Worm (Caenorhabditis elegans) whole organism, L4 larva: ENCODE measurements around the gene F02C9.1.

Source experiments
- D1046.2 ChIP-seq: fragments of 200-800 bp; sonication (Bioruptor generic); IDR thresholded peaks from 2 replicates; pipeline ENCODE4 v1.3.6; 2022; ENCODE audit warnings: missing genetic modification characterization, missing compliant biosample characterization
- F26F4.8 ChIP-seq: fragments of 200-800 bp; sonication (Bioruptor generic); conservative IDR thresholded peaks from 2 replicates; pipeline ENCODE4 v1.3.6; 2022; ENCODE audit warnings: missing genetic modification characterization, missing compliant biosample characterization
- F37D6.2 ChIP-seq: sonication (generic microtip); optimal IDR thresholded peaks from 2 replicates; lab custom pipeline; 2016; ENCODE audit warnings: mild to moderate bottlenecking, missing genetic modification characterization, missing compliant biosample characterization
- T20F7.1 ChIP-seq: fragments of 200-800 bp; sonication (Bioruptor generic); optimal IDR thresholded peaks from 2 replicates; lab custom pipeline; 2018; ENCODE audit warnings: mild to moderate bottlenecking, missing genetic modification characterization, missing compliant biosample characterization
- Y48G9A.11 ChIP-seq: fragments of 200-800 bp; sonication (Bioruptor generic); IDR thresholded peaks from 2 replicates; pipeline ENCODE4 v1.3.6; 2022; ENCODE audit warnings: missing genetic modification reagents, missing genetic modification characterization, missing compliant biosample characterization
- Y5F2A.4 ChIP-seq: fragments of 200-800 bp; sonication (Bioruptor generic); optimal IDR thresholded peaks from 2 replicates; lab custom pipeline; 2018; ENCODE audit warnings: mild to moderate bottlenecking, missing genetic modification characterization, missing compliant biosample characterization
- ZK546.5 ChIP-seq, 2 experiments: sonication (generic microtip); optimal IDR thresholded peaks; 2 replicates each; lab custom pipeline; 2017; ENCODE audit warnings: missing biosample characterization in 2 of 2, missing genetic modification characterization in 2 of 2
- aha-1 ChIP-seq: fragments of 150-350 bp; peaks from one replicate; lab custom pipeline; 2014; ENCODE audit warnings: missing biosample characterization, missing genetic modification characterization
- ama-1 ChIP-seq: fragments of 150-350 bp; optimal IDR thresholded peaks from 2 replicates; lab custom pipeline; 2014; ENCODE audit warnings: inconsistent platforms, mixed read lengths
- ceh-32 ChIP-seq: sonication (generic microtip); optimal IDR thresholded peaks from 2 replicates; lab custom pipeline; 2016; ENCODE audit warnings: mild to moderate bottlenecking, missing genetic modification characterization, missing compliant biosample characterization; ENCODE audit not compliant: poor library complexity
- ceh-44 ChIP-seq: fragments of 200-800 bp; sonication (Bioruptor generic); IDR thresholded peaks from 2 replicates; pipeline ENCODE4 v1.3.6; 2022; ENCODE audit warnings: missing genetic modification reagents, missing genetic modification characterization, missing compliant biosample characterization
- ceh-62 ChIP-seq: sonication (generic microtip); optimal IDR thresholded peaks from 2 replicates; lab custom pipeline; 2017; ENCODE audit warnings: missing biosample characterization, missing genetic modification characterization
- cey-2 ChIP-seq: sonication (generic microtip); optimal IDR thresholded peaks from 3 replicates; lab custom pipeline; 2017; ENCODE audit warnings: missing genetic modification characterization, mild to moderate bottlenecking, missing compliant biosample characterization, antibody characterized with exemption, borderline replicate concordance; ENCODE audit not compliant: insufficient read depth
- dmd-6 ChIP-seq: fragments of 200-800 bp; sonication (Bioruptor generic); IDR thresholded peaks from 2 replicates; pipeline ENCODE4 v1.3.6; 2022; ENCODE audit warnings: missing genetic modification reagents, missing genetic modification characterization, missing compliant biosample characterization
- dpl-1 ChIP-seq: fragments of 150-350 bp; optimal IDR thresholded peaks from 2 replicates; lab custom pipeline; 2014; ENCODE audit warnings: missing biosample characterization, missing genetic modification reagents, missing genetic modification characterization
- fkh-10 ChIP-seq: fragments of 150-350 bp; optimal IDR thresholded peaks from 2 replicates; lab custom pipeline; 2014; ENCODE audit warnings: missing biosample characterization, missing genetic modification reagents, missing genetic modification characterization
- jun-1 ChIP-seq: fragments of 150-350 bp; optimal IDR thresholded peaks from 2 replicates; lab custom pipeline; 2014; ENCODE audit warnings: missing biosample characterization, missing genetic modification reagents, missing genetic modification characterization
- lin-13 ChIP-seq: fragments of 150-350 bp; optimal IDR thresholded peaks from 2 replicates; lab custom pipeline; 2014; ENCODE audit warnings: missing biosample characterization, missing genetic modification reagents, missing genetic modification characterization
- lin-15B ChIP-seq: fragments of 150-350 bp; sonication (generic microtip); optimal IDR thresholded peaks from 3 replicates; lab custom pipeline; 2014; ENCODE audit warnings: missing biosample characterization, missing genetic modification characterization
- lin-38 ChIP-seq: fragments of 200-800 bp; sonication (Bioruptor generic); IDR thresholded peaks from 2 replicates; pipeline ENCODE4 v1.3.6; 2022; ENCODE audit warnings: missing genetic modification reagents, missing genetic modification characterization, missing compliant biosample characterization
- lin-39 ChIP-seq: fragments of 150-350 bp; optimal IDR thresholded peaks from 2 replicates; lab custom pipeline; 2014; ENCODE audit warnings: missing biosample characterization, missing genetic modification reagents, missing genetic modification characterization
- lir-3 ChIP-seq: sonication (generic microtip); optimal IDR thresholded peaks from 2 replicates; lab custom pipeline; 2016; ENCODE audit warnings: mild to moderate bottlenecking, missing genetic modification characterization, missing compliant biosample characterization
- madf-5 ChIP-seq, 2 experiments: fragments of 200-800 bp; sonication (Bioruptor generic); IDR thresholded peaks; 2 replicates each; pipeline ENCODE4 v1.3.6; 2022; ENCODE audit warnings: missing compliant biosample characterization in 2 of 2, missing genetic modification characterization in 2 of 2
- madf-9 ChIP-seq: fragments of 200-800 bp; sonication (Bioruptor generic); conservative IDR thresholded peaks from 2 replicates; pipeline ENCODE4 v1.3.6; 2022; ENCODE audit warnings: missing genetic modification reagents, missing genetic modification characterization, missing compliant biosample characterization
- nhr-111 ChIP-seq: fragments of 200-800 bp; sonication (Bioruptor generic); optimal IDR thresholded peaks from 2 replicates; lab custom pipeline; 2018; ENCODE audit warnings: mild to moderate bottlenecking, missing genetic modification characterization, missing compliant biosample characterization
- nhr-25 ChIP-seq: sonication (generic microtip); optimal IDR thresholded peaks from 2 replicates; lab custom pipeline; 2017; ENCODE audit warnings: missing genetic modification characterization, mild to moderate bottlenecking, missing compliant biosample characterization, antibody characterized with exemption, moderate library complexity, borderline replicate concordance; ENCODE audit not compliant: insufficient read depth
- nhr-28 ChIP-seq: fragments of 150-350 bp; optimal IDR thresholded peaks from 2 replicates; lab custom pipeline; 2014; ENCODE audit warnings: missing biosample characterization, missing genetic modification characterization
- php-3 ChIP-seq: fragments of 200-800 bp; sonication (Bioruptor generic); IDR thresholded peaks from 2 replicates; pipeline ENCODE4 v1.3.6; 2022; ENCODE audit warnings: missing genetic modification reagents, missing genetic modification characterization, missing compliant biosample characterization
- pqm-1 ChIP-seq: sonication (generic microtip); optimal IDR thresholded peaks from 2 replicates; lab custom pipeline; 2017; ENCODE audit warnings: missing biosample characterization, missing genetic modification characterization
- sdz-12 ChIP-seq: fragments of 200-800 bp; sonication (Bioruptor generic); optimal IDR thresholded peaks from 2 replicates; lab custom pipeline; 2018; ENCODE audit warnings: mild to moderate bottlenecking, missing genetic modification characterization, missing compliant biosample characterization
- spr-1 ChIP-seq: sonication (generic microtip); optimal IDR thresholded peaks from 2 replicates; lab custom pipeline; 2016; ENCODE audit warnings: mild to moderate bottlenecking, missing genetic modification characterization, missing compliant biosample characterization
- tra-1 ChIP-seq: fragments of 200-800 bp; sonication (Bioruptor generic); IDR thresholded peaks from 2 replicates; pipeline ENCODE4 v1.3.6; 2022; ENCODE audit warnings: missing genetic modification reagents, missing genetic modification characterization, missing compliant biosample characterization
- unc-39 ChIP-seq: sonication (generic microtip); optimal IDR thresholded peaks from 2 replicates; lab custom pipeline; 2017; ENCODE audit warnings: missing biosample characterization, missing genetic modification characterization
- unc-62 ChIP-seq, 3 experiments: fragments of 150-350 bp in 1 of 3; sonication (generic microtip); optimal IDR thresholded peaks in 2 of 3; peaks in 1 of 3; 1 replicate in 1 of 3; 2 replicates in 2 of 3; lab custom pipeline; 2014 to 2017; ENCODE audit warnings: missing biosample characterization in 3 of 3, missing genetic modification characterization in 3 of 3, missing genetic modification reagents in 3 of 3, missing genotype in 1 of 3
- zag-1 ChIP-seq: fragments of 150-350 bp; optimal IDR thresholded peaks from 2 replicates; lab custom pipeline; 2014; ENCODE audit warnings: missing biosample characterization, missing genetic modification characterization
- zfp-2 ChIP-seq: sonication (generic microtip); optimal IDR thresholded peaks from 2 replicates; lab custom pipeline; 2016; ENCODE audit warnings: mild to moderate bottlenecking, missing genetic modification characterization, missing compliant biosample characterization
- zfp-3 ChIP-seq: fragments of 200-800 bp; sonication (Bioruptor generic); conservative IDR thresholded peaks from 2 replicates; pipeline ENCODE4 v1.3.6; 2022; ENCODE audit warnings: missing genetic modification reagents, missing genetic modification characterization, missing compliant biosample characterization
- zip-11 ChIP-seq: fragments of 200-800 bp; sonication (Bioruptor generic); IDR thresholded peaks from 2 replicates; pipeline ENCODE4 v1.3.6; 2022; ENCODE audit warnings: missing genetic modification characterization, missing compliant biosample characterization

Gene F02C9.1

ce11 chrV:3151862-3152261, 13.4 kb downstream of the F02C9.1 start, which contains the start of gene srab-6:
Gene srab-6 (minus strand): TSS chrV:3151962.
- TF ChIP-seq zag-1 (tag; lab: Kevin White, UChicago), result no peak
- no peak for TF ChIP-seq lin-15B
- TF ChIP-seq sdz-12 (GFP tag; lab: Kevin White, UChicago), result no peak
- TF ChIP-seq zip-11 (GFP tag; lab: Robert Waterston, UW), result no peak
- no peak for TF ChIP-seq zfp-3 (GFP tag; lab: Robert Waterston, UW)
- TF ChIP-seq dpl-1 (GFP tag; lab: Kevin White, UChicago), result no peak
- TF ChIP-seq php-3 (GFP tag; lab: Robert Waterston, UW), result no peak
- TF ChIP-seq lin-13 (GFP tag; lab: Kevin White, UChicago), result no peak
- TF ChIP-seq fkh-10 (GFP tag; lab: Kevin White, UChicago), result no peak
- no peak for TF ChIP-seq unc-62 (GFP tag; optimal IDR thresholded peaks at IDR 0.05 in 1 of 2; lab: Kevin White, UChicago)
- no peak for TF ChIP-seq unc-62 (tag; optimal IDR thresholded peaks at IDR 0.05; lab: Kevin White, UChicago)
- no peak for TF ChIP-seq lir-3 (tag; lab: Kevin White, UChicago)
- TF ChIP-seq ceh-32, result no peak
- no peak for TF ChIP-seq nhr-28 (tag; lab: Kevin White, UChicago)
- TF ChIP-seq T20F7.1, result no peak
- TF ChIP-seq nhr-25 (tag; lab: Kevin White, UChicago), result no peak
- TF ChIP-seq lin-39 (tag; lab: Kevin White, UChicago), result no peak
- no peak for TF ChIP-seq tra-1
- TF ChIP-seq madf-5 (GFP tag; IDR thresholded peaks at IDR 0.05; lab: Robert Waterston, UW), result no peak
- no peak for TF ChIP-seq ceh-44 (GFP tag; lab: Robert Waterston, UW)

ce11 chrV:3155072-3155471, 16.6 kb downstream of the F02C9.1 start, which contains the start of gene srab-7:
Gene srab-7 (minus strand): TSS chrV:3155172.
- TF ChIP-seq nhr-111 (GFP tag; lab: Kevin White, UChicago), result no peak
- no peak for TF ChIP-seq D1046.2 (GFP tag; lab: Robert Waterston, UW)
- TF ChIP-seq madf-5 (GFP tag; IDR thresholded peaks at IDR 0.05; lab: Robert Waterston, UW), result no peak
- no peak for TF ChIP-seq pqm-1
- TF ChIP-seq unc-39 (tag; lab: Kevin White, UChicago), result no peak
- TF ChIP-seq dmd-6, result no peak
- TF ChIP-seq F37D6.2 (tag; lab: Kevin White, UChicago), result no peak
- TF ChIP-seq fkh-10 (GFP tag; lab: Kevin White, UChicago), result no peak
- no peak for TF ChIP-seq cey-2 (tag; lab: Kevin White, UChicago)

- no peak for TF ChIP-seq unc-39 (tag; lab: Kevin White, UChicago)
- no peak for TF ChIP-seq Y5F2A.4 (GFP tag; lab: Kevin White, UChicago)
- TF ChIP-seq unc-62 (GFP tag; optimal IDR thresholded peaks at IDR 0.05 in 1 of 2; lab: Kevin White, UChicago), result peak in 1 of 2 experiments; percentile 78
- TF ChIP-seq unc-62 (tag; optimal IDR thresholded peaks at IDR 0.05; lab: Kevin White, UChicago), result no peak
These were observed 18.3 kb downstream of the F02C9.1 start, which contains the start of gene exh-1 for ce11 chrV:3156786-3157185. Gene exh-1 (plus strand): TSS chrV:3157086.

ce11 chrV:3158379-3158778, 19.9 kb downstream of the F02C9.1 start:
- TF ChIP-seq nhr-111 (GFP tag; lab: Kevin White, UChicago) (no peak), aha-1 (peak; percentile 6), F26F4.8 (no peak), unc-62 (GFP tag; optimal IDR thresholded peaks at IDR 0.05 in 1 of 2; lab: Kevin White, UChicago) (peak in 1 of 2 experiments; percentile 94), unc-62 (tag; optimal IDR thresholded peaks at IDR 0.05; lab: Kevin White, UChicago) (no peak), zfp-2 (tag; lab: Kevin White, UChicago) (no peak)
- TF ChIP-seq, all 104 proteins: peak for 2

- TF ChIP-seq lin-38 (GFP tag; lab: Robert Waterston, UW) (no peak), unc-39 (tag; lab: Kevin White, UChicago) (no peak), ceh-62 (no peak), ama-1 (lab: Kevin White, UChicago) (no peak), jun-1 (no peak), aha-1 (no peak), zfp-3 (GFP tag; lab: Robert Waterston, UW) (no peak), nhr-25 (tag; lab: Kevin White, UChicago) (no peak), Y48G9A.11 (GFP tag; lab: Robert Waterston, UW) (no peak), spr-1 (tag; lab: Kevin White, UChicago) (no peak), ZK546.5 (tag; optimal IDR thresholded peaks at IDR 0.05; lab: Kevin White, UChicago) (no peak), madf-9 (GFP tag; lab: Robert Waterston, UW) (no peak), dpl-1 (GFP tag; lab: Kevin White, UChicago) (no peak), F37D6.2 (tag; lab: Kevin White, UChicago) (no peak)
- TF ChIP-seq, all 104 proteins: peak for 0
These were observed 20.7 kb downstream of the F02C9.1 start, which contains the start of gene C36C5.12 for ce11 chrV:3159252-3159651. Gene C36C5.12 (minus strand): TSS chrV:3159352.
